Worm (Caenorhabditis elegans): ENCODE data around the gene srw-63.

srw-63 gene

ce11 chrIV:13979797-13980459, 35.8 kb downstream of the srw-63 start, which contains the start of gene dnbp-1 (continued):
- TF ChIP-seq mdl-1 (tag; optimal IDR thresholded peaks at IDR 0.05) = peak in 1 of 2 experiments; percentile 2
- TF ChIP-seq F44E2.7 (GFP tag; IDR thresholded peaks at IDR 0.05) = no peak
- TF ChIP-seq ces-1 (GFP tag; optimal IDR thresholded peaks at IDR 0.05) = no peak
- TF ChIP-seq saeg-2 (GFP tag; IDR thresholded peaks at IDR 0.05) = no peak
- TF ChIP-seq ceh-82 (tag; optimal IDR thresholded peaks at IDR 0.05) = no peak
- TF ChIP-seq lir-3 (tag; optimal IDR thresholded peaks at IDR 0.05) = no peak
- peak; percentile 2 for TF ChIP-seq spr-1 (tag; optimal IDR thresholded peaks at IDR 0.05)
- no peak for TF ChIP-seq dmd-8 (GFP tag; IDR thresholded peaks at IDR 0.05)
- no peak for TF ChIP-seq nhr-48 (tag; optimal IDR thresholded peaks at IDR 0.05)
- TF ChIP-seq nhr-11 (tag; optimal IDR thresholded peaks at IDR 0.05) = no peak
- no peak for TF ChIP-seq F49E8.2 (tag; optimal IDR thresholded peaks at IDR 0.05; ENCODE audit: borderline replicate concordance)
- no peak for TF ChIP-seq daf-19 (GFP tag; conservative IDR thresholded peaks at IDR 0.05)
- TF ChIP-seq nhr-102 (tag; optimal IDR thresholded peaks at IDR 0.05) = no peak
- no peak for TF ChIP-seq php-3 (GFP tag; IDR thresholded peaks at IDR 0.05)
- no peak for TF ChIP-seq nhr-76 (tag; optimal IDR thresholded peaks at IDR 0.05)
- no peak for TF ChIP-seq madf-5 (GFP tag; IDR thresholded peaks at IDR 0.05)
- TF ChIP-seq skn-1 (tag; optimal IDR thresholded peaks at IDR 0.05) = no peak
- TF ChIP-seq F10B5.3 (tag; optimal IDR thresholded peaks at IDR 0.05) = no peak
- no peak for TF ChIP-seq attf-4 (tag; optimal IDR thresholded peaks at IDR 0.05)
- no peak for TF ChIP-seq pqm-1 (tag; optimal IDR thresholded peaks at IDR 0.05)
- no peak for TF ChIP-seq unc-130 (GFP tag; optimal IDR thresholded peaks at IDR 0.05)
- no peak for TF ChIP-seq T20F7.1 (GFP tag; optimal IDR thresholded peaks at IDR 0.05)
- no peak for TF ChIP-seq ceh-20 (GFP tag; IDR thresholded peaks at IDR 0.05)
- TF ChIP-seq lin-29 (GFP tag; IDR thresholded peaks at IDR 0.05) = no peak
- no peak for TF ChIP-seq hif-1 (tag; optimal IDR thresholded peaks at IDR 0.05)
- no peak for TF ChIP-seq zfp-2 (tag; optimal IDR thresholded peaks at IDR 0.05)
- TF ChIP-seq dmd-6 (GFP tag; IDR thresholded peaks at IDR 0.05) = no peak
- no peak for TF ChIP-seq nhr-25 (tag; optimal IDR thresholded peaks at IDR 0.05; ENCODE audit: borderline replicate concordance, insufficient read depth)
- no peak for TF ChIP-seq sdz-12 (GFP tag; optimal IDR thresholded peaks at IDR 0.05)
- no peak for TF ChIP-seq fos-1 (tag; optimal IDR thresholded peaks at IDR 0.05)
- no peak for TF ChIP-seq Y48G9A.11 (GFP tag; IDR thresholded peaks at IDR 0.05)
- peak; percentile 80 for TF ChIP-seq rbr-2 (tag; optimal IDR thresholded peaks at IDR 0.05)
- TF ChIP-seq mes-2 (tag; optimal IDR thresholded peaks at IDR 0.05; ENCODE audit: poor library complexity, severe bottlenecking) = no peak
- no peak for TF ChIP-seq ceh-32 (tag; optimal IDR thresholded peaks at IDR 0.05; ENCODE audit: poor library complexity)
- TF ChIP-seq zip-2 (tag; optimal IDR thresholded peaks at IDR 0.05) = no peak
- no peak for TF ChIP-seq Y5F2A.4 (GFP tag; optimal IDR thresholded peaks at IDR 0.05)
- TF ChIP-seq fkh-10 (GFP tag; optimal IDR thresholded peaks at IDR 0.05) = peak; percentile 64
- no peak for TF ChIP-seq arid-1 (GFP tag; conservative IDR thresholded peaks at IDR 0.05)
- TF ChIP-seq duxl-1 (tag; optimal IDR thresholded peaks at IDR 0.05; ENCODE audit: poor library complexity) = no peak
- TF ChIP-seq daf-8 (GFP tag; IDR thresholded peaks at IDR 0.05) = no peak
- TF ChIP-seq lsy-2 (tag; optimal IDR thresholded peaks at IDR 0.05) = peak in 1 of 2 experiments; percentile 46
- no peak for TF ChIP-seq nhr-42 (GFP tag; IDR thresholded peaks at IDR 0.05)
- no peak for TF ChIP-seq ztf-11 (tag; optimal IDR thresholded peaks at IDR 0.05)
- peak in 1 of 2 experiments; percentile 99 for TF ChIP-seq unc-62 (GFP tag; optimal IDR thresholded peaks at IDR 0.05 in 1 of 2)
- no peak for TF ChIP-seq unc-62 (tag; optimal IDR thresholded peaks at IDR 0.05)
- no peak for TF ChIP-seq ama-1 (optimal IDR thresholded peaks at IDR 0.05)
- no peak for TF ChIP-seq daf-12 (tag; optimal IDR thresholded peaks at IDR 0.05)
- TF ChIP-seq ceh-28 (tag; optimal IDR thresholded peaks at IDR 0.05) = peak; percentile 45
- no peak; the same call in 1 of the 2 replicates for TF ChIP-seq ctbp-1 (GFP tag; IDR thresholded peaks at IDR 0.05)
- no peak; the same call in 1 of the 2 replicates for TF ChIP-seq madf-9 (GFP tag; conservative IDR thresholded peaks at IDR 0.05)
- peak; percentile 76 for TF ChIP-seq nhr-77 (tag; optimal IDR thresholded peaks at IDR 0.05)

Measured in whole organism, L4 larva.